Worm (Caenorhabditis elegans) whole organism, L2 larva: Measurements from ENCODE around the gene M04G7.1.

Experiments
- R02D3.7 ChIP-seq: fragments of 150-350 bp; optimal IDR thresholded peaks from 2 replicates; lab custom pipeline; 2014; ENCODE audit warnings: missing biosample characterization, missing genetic modification characterization
- lin-13 ChIP-seq: fragments of 150-350 bp; optimal IDR thresholded peaks from 2 replicates; lab custom pipeline; 2014; ENCODE audit warnings: missing biosample characterization, missing genetic modification reagents, missing genetic modification characterization
- lsy-2 ChIP-seq, 2 experiments: fragments of 150-350 bp in 1 of 2; sonication (generic microtip) in 1 of 2; optimal IDR thresholded peaks; 2 replicates each; lab custom pipeline; 2014 to 2017; ENCODE audit warnings: missing biosample characterization in 2 of 2, missing genetic modification characterization in 2 of 2
- nhr-11 ChIP-seq: fragments of 150-350 bp; optimal IDR thresholded peaks from 2 replicates; lab custom pipeline; 2014; ENCODE audit warnings: missing biosample characterization, missing genetic modification characterization
- nhr-23 ChIP-seq: fragments of 150-350 bp; optimal IDR thresholded peaks from 2 replicates; lab custom pipeline; 2014; ENCODE audit warnings: missing biosample characterization, missing genetic modification reagents, missing genetic modification characterization
- nhr-25 ChIP-seq: fragments of 150-350 bp; sonication (generic microtip); optimal IDR thresholded peaks from 3 replicates; lab custom pipeline; 2014; ENCODE audit warnings: missing biosample characterization, missing genetic modification characterization
- peb-1 ChIP-seq: fragments of 150-350 bp; optimal IDR thresholded peaks from 2 replicates; lab custom pipeline; 2014; ENCODE audit warnings: missing biosample characterization, missing genetic modification characterization
- skn-1 ChIP-seq: sonication (generic microtip); optimal IDR thresholded peaks from 2 replicates; lab custom pipeline; 2017; ENCODE audit warnings: missing biosample characterization, missing genetic modification characterization
- snpc-4 ChIP-seq: fragments of 150-350 bp; optimal IDR thresholded peaks from 2 replicates; lab custom pipeline; 2014; ENCODE audit warnings: missing biosample characterization, missing genetic modification characterization
- unc-39 ChIP-seq: fragments of 150-350 bp; optimal IDR thresholded peaks from 2 replicates; lab custom pipeline; 2014; ENCODE audit warnings: missing biosample characterization, missing genetic modification characterization
- ztf-11 ChIP-seq: sonication (generic microtip); optimal IDR thresholded peaks from 2 replicates; lab custom pipeline; 2017; ENCODE audit warnings: missing biosample characterization, missing genetic modification characterization

DNA sequence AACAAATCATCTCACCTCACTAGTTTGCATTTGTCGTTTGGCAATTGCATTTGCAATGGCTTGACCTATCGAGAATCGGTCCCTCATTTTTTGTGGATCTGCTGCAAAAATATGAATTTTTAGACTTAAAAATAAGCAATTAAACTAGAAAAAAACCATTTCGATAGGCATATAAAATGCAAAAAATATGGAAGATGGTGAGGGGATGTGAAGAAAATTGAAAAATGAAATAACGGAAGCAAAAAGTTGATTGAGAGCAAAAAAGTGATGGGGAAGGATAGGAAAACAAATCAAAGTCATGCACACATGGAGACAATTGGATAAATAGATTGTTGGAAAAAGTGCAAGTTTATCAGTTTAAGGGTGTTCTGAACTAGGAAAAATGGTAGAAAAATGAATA, 25.5 kb downstream of the M04G7.1 start, which contains the start of gene npr-37:
- TF ChIP-seq snpc-4 (tag; lab: Kevin White, UChicago), result no peak
- no peak for TF ChIP-seq skn-1 (tag; lab: Kevin White, UChicago)
- TF ChIP-seq lsy-2 (tag; optimal IDR thresholded peaks at IDR 0.05; lab: Kevin White, UChicago), result no peak
- TF ChIP-seq lin-13 (GFP tag; lab: Kevin White, UChicago), result no peak
- TF ChIP-seq peb-1 (tag; lab: Kevin White, UChicago), result no peak
- TF ChIP-seq nhr-25 (tag; lab: Kevin White, UChicago), result no peak
- TF ChIP-seq unc-39 (tag; lab: Kevin White, UChicago), result no peak
- TF ChIP-seq nhr-11 (tag; lab: Kevin White, UChicago), result no peak
- TF ChIP-seq nhr-23 (tag; lab: Kevin White, UChicago), result no peak
- no peak for TF ChIP-seq ztf-11
- no peak for TF ChIP-seq R02D3.7 (tag; lab: Kevin White, UChicago)
